Worm (Caenorhabditis elegans) whole organism, L3 larva: ENCODE measurements around the gene F18E9.7.

ENCODE experiments used
- R02D3.7 ChIP-seq: fragments of 150-350 bp; optimal IDR thresholded peaks from 2 replicates; lab custom pipeline; 2014; ENCODE audit warnings: missing biosample characterization, missing genetic modification characterization
- aly-2 ChIP-seq: fragments of 150-350 bp; optimal IDR thresholded peaks from 2 replicates; lab custom pipeline; 2014; ENCODE audit warnings: missing biosample characterization, missing genetic modification characterization
- ama-1 ChIP-seq: fragments of 150-350 bp; optimal IDR thresholded peaks from 2 replicates; lab custom pipeline; 2018
- ceh-16 ChIP-seq: sonication (generic microtip); optimal IDR thresholded peaks from 2 replicates; lab custom pipeline; 2017; ENCODE audit warnings: missing biosample characterization, missing genetic modification characterization
- ceh-82 ChIP-seq: fragments of 150-350 bp; optimal IDR thresholded peaks from 2 replicates; lab custom pipeline; 2014; ENCODE audit warnings: missing biosample characterization, missing genetic modification characterization
- daf-12 ChIP-seq: fragments of 150-350 bp; optimal IDR thresholded peaks from 2 replicates; lab custom pipeline; 2014; ENCODE audit warnings: missing biosample characterization, missing genetic modification reagents, missing genetic modification characterization
- egl-27 ChIP-seq: sonication (generic microtip); optimal IDR thresholded peaks from 4 replicates; lab custom pipeline; 2017; ENCODE audit warnings: missing biosample characterization, missing genetic modification reagents, missing genetic modification characterization
- egl-5 ChIP-seq: fragments of 150-350 bp; optimal IDR thresholded peaks from 2 replicates; lab custom pipeline; 2017; ENCODE audit warnings: missing biosample characterization, missing genetic modification reagents, missing genetic modification characterization, inconsistent platforms
- elt-1 ChIP-seq: fragments of 150-350 bp; optimal IDR thresholded peaks from 2 replicates; lab custom pipeline; 2014; ENCODE audit warnings: missing biosample characterization, missing genetic modification characterization
- elt-2 ChIP-seq: sonication (generic microtip); optimal IDR thresholded peaks from 2 replicates; lab custom pipeline; 2016; ENCODE audit warnings: missing genetic modification reagents, mild to moderate bottlenecking, missing genetic modification characterization, missing compliant biosample characterization
- elt-3 ChIP-seq, 3 experiments: fragments of 150-350 bp in 1 of 3; sonication (generic microtip) in 2 of 3; optimal IDR thresholded peaks; 2 replicates in 2 of 3; 4 replicates in 1 of 3; lab custom pipeline; 2014 to 2017; ENCODE audit warnings: missing biosample characterization in 3 of 3, missing genetic modification characterization in 3 of 3
- eor-1 ChIP-seq, 2 experiments: fragments of 150-350 bp; optimal IDR thresholded peaks; 2 replicates each; lab custom pipeline; 2014 to 2018; ENCODE audit warnings: missing biosample characterization in 2 of 2, missing genetic modification characterization in 2 of 2
- fkh-2 ChIP-seq: fragments of 150-350 bp; optimal IDR thresholded peaks from 2 replicates; lab custom pipeline; 2014; ENCODE audit warnings: missing biosample characterization, missing genetic modification reagents, missing genetic modification characterization
- fos-1 ChIP-seq: fragments of 150-350 bp; optimal IDR thresholded peaks from 2 replicates; lab custom pipeline; 2014; ENCODE audit warnings: missing biosample characterization, missing genetic modification characterization
- hmg-11 ChIP-seq: sonication (generic microtip); optimal IDR thresholded peaks from 2 replicates; lab custom pipeline; 2016; ENCODE audit warnings: missing genetic modification characterization, missing compliant biosample characterization
- jun-1 ChIP-seq: fragments of 150-350 bp; optimal IDR thresholded peaks from 2 replicates; lab custom pipeline; 2014; ENCODE audit warnings: missing biosample characterization, missing genetic modification reagents, missing genetic modification characterization
- lin-15B ChIP-seq: fragments of 150-350 bp; optimal IDR thresholded peaks from 2 replicates; lab custom pipeline; 2014; ENCODE audit warnings: missing biosample characterization, missing genetic modification characterization
- lin-39 ChIP-seq: fragments of 150-350 bp; optimal IDR thresholded peaks from 2 replicates; lab custom pipeline; 2018; ENCODE audit warnings: missing biosample characterization, missing genetic modification reagents, missing genetic modification characterization
- lsy-12 ChIP-seq: sonication (generic microtip); optimal IDR thresholded peaks from 2 replicates; lab custom pipeline; 2016; ENCODE audit warnings: mild to moderate bottlenecking, missing genetic modification characterization, missing compliant biosample characterization
- nfya-1 ChIP-seq: sonication (generic microtip); optimal IDR thresholded peaks from 2 replicates; lab custom pipeline; 2017; ENCODE audit warnings: missing genetic modification characterization, mild to moderate bottlenecking, missing compliant biosample characterization, antibody characterized with exemption, moderate library complexity; ENCODE audit not compliant: insufficient read depth
- nhr-11 ChIP-seq: fragments of 150-350 bp; optimal IDR thresholded peaks from 2 replicates; lab custom pipeline; 2014; ENCODE audit warnings: missing biosample characterization, missing genetic modification characterization
- nhr-12 ChIP-seq: fragments of 150-350 bp; optimal IDR thresholded peaks from 2 replicates; lab custom pipeline; 2014; ENCODE audit warnings: missing biosample characterization, missing genetic modification characterization
- nhr-25 ChIP-seq: sonication (generic microtip); optimal IDR thresholded peaks from 2 replicates; lab custom pipeline; 2017; ENCODE audit warnings: missing biosample characterization, missing genetic modification characterization
- nhr-28 ChIP-seq: fragments of 150-350 bp; optimal IDR thresholded peaks from 2 replicates; lab custom pipeline; 2014; ENCODE audit warnings: missing biosample characterization, missing genetic modification characterization
- nhr-43 ChIP-seq: sonication (generic microtip); optimal IDR thresholded peaks from 2 replicates; lab custom pipeline; 2016; ENCODE audit warnings: mild to moderate bottlenecking, missing genetic modification characterization, missing compliant biosample characterization; ENCODE audit not compliant: poor library complexity, severe bottlenecking
- nhr-67 ChIP-seq: fragments of 150-350 bp; optimal IDR thresholded peaks from 2 replicates; lab custom pipeline; 2014; ENCODE audit warnings: missing biosample characterization, missing genetic modification characterization
- nhr-76 ChIP-seq: fragments of 150-350 bp; sonication (generic microtip); optimal IDR thresholded peaks from 5 replicates; lab custom pipeline; 2014; ENCODE audit warnings: missing biosample characterization, missing genetic modification characterization
- nhr-77 ChIP-seq: fragments of 150-350 bp; optimal IDR thresholded peaks from 2 replicates; lab custom pipeline; 2014; ENCODE audit warnings: missing biosample characterization, missing genetic modification characterization
- pha-4 ChIP-seq: fragments of 150-350 bp; optimal IDR thresholded peaks from 2 replicates; lab custom pipeline; 2014; ENCODE audit warnings: missing biosample characterization, missing genetic modification reagents, missing genetic modification characterization
- pqm-1 ChIP-seq: fragments of 150-350 bp; optimal IDR thresholded peaks from 2 replicates; lab custom pipeline; 2017; ENCODE audit warnings: missing biosample characterization, missing genetic modification characterization, inconsistent platforms
- skn-1 ChIP-seq: fragments of 150-350 bp; optimal IDR thresholded peaks from 2 replicates; lab custom pipeline; 2014; ENCODE audit warnings: missing biosample characterization, missing genetic modification characterization
- snpc-4 ChIP-seq: fragments of 150-350 bp; optimal IDR thresholded peaks from 2 replicates; lab custom pipeline; 2014; ENCODE audit warnings: missing biosample characterization, missing genetic modification characterization
- tbx-2 ChIP-seq: sonication (generic microtip); optimal IDR thresholded peaks from 2 replicates; lab custom pipeline; 2016; ENCODE audit warnings: mild to moderate bottlenecking, missing genetic modification characterization, missing compliant biosample characterization
- unc-39 ChIP-seq: sonication (generic microtip); optimal IDR thresholded peaks from 4 replicates; lab custom pipeline; 2017; ENCODE audit warnings: missing biosample characterization, missing genetic modification characterization
- unc-62 ChIP-seq: fragments of 150-350 bp; sonication (generic microtip); optimal IDR thresholded peaks from 4 replicates; lab custom pipeline; 2014; ENCODE audit warnings: missing biosample characterization, missing genetic modification reagents, missing genetic modification characterization
- zag-1 ChIP-seq: fragments of 150-350 bp; optimal IDR thresholded peaks from 2 replicates; lab custom pipeline; 2014; ENCODE audit warnings: missing biosample characterization, missing genetic modification characterization
- ztf-4 ChIP-seq: fragments of 150-350 bp; optimal IDR thresholded peaks from 2 replicates; lab custom pipeline; 2014; ENCODE audit warnings: missing biosample characterization, missing genetic modification characterization

F18E9.7 gene

DNA sequence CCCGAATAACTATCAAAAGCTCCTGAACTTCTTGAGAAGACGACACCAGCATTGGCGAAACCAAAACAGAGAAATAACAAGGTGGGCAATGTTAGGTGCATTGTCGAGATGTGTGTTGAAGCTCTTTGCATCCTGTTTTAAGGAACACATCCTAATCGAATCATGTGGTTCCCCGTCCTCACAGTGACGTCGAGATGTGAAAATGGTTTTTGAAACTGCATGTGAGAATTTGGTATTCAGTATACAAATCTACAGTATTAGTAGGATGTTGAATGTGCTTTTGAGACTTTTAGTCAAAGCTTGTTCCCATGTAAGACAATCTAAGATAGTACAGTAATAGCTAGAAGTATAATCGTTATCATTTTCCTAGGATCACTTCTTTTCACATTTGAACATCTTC is at the start of gene F18E9.7:
TSS of gene F18E9.7 (minus strand) at position 101 of the 400 bp plus-strand sequence.
- TF ChIP-seq elt-1 (tag; lab: Kevin White, UChicago) (no peak), unc-39 (tag; lab: Kevin White, UChicago) (no peak), daf-12 (tag; lab: Kevin White, UChicago) (no peak), pha-4 (no peak)

DNA sequence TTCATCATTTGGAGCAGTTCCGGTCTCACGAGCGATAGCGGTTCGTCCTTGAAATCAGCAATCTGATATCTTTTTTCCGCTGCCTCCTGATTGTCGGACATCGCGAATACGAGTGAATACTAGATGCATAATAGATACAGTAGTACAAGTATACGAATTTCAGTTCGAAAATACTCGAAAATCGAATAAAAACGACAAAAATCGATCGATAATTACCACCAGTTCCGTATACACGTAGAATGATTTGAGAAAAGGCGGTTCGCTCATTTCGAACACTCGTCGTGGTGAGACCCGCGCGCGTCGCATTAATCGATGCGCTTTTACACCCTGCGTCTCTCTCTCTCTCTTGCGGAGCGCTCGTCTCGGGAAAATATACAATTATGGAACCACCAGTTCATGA is 49.5 kb upstream of the F18E9.7 start, which contains the start of gene F12D9.2:
TSS of gene F12D9.2 (minus strand) at position 101 of the 400 bp plus-strand sequence.
- TF ChIP-seq ceh-82 (tag; lab: Kevin White, UChicago), result no peak
- no peak for TF ChIP-seq ceh-16 (tag; lab: Kevin White, UChicago)
- TF ChIP-seq fos-1, result no peak
- TF ChIP-seq nhr-28 (tag; lab: Kevin White, UChicago), result no peak
- no peak for TF ChIP-seq lsy-12 (tag; lab: Kevin White, UChicago)
- no peak for TF ChIP-seq unc-62 (GFP tag; lab: Kevin White, UChicago)
- TF ChIP-seq R02D3.7, result no peak
- no peak for TF ChIP-seq eor-1 (tag; optimal IDR thresholded peaks at IDR 0.05; lab: Kevin White, UChicago)
- no peak for TF ChIP-seq snpc-4 (tag; lab: Kevin White, UChicago)
- TF ChIP-seq aly-2 (tag; lab: Kevin White, UChicago), result no peak
- TF ChIP-seq pqm-1 (tag; lab: Kevin White, UChicago), result no peak
- TF ChIP-seq ztf-4 (tag; lab: Kevin White, UChicago), result no peak
- no peak for TF ChIP-seq tbx-2 (tag; lab: Kevin White, UChicago)
- no peak for TF ChIP-seq nfya-1
- no peak for TF ChIP-seq zag-1 (tag; lab: Kevin White, UChicago)

ce11 chrX:8646287-8646686 is 48.7 kb upstream of the F18E9.7 start:
- TF ChIP-seq hmg-11 (tag; lab: Kevin White, UChicago), result peak; percentile 70
- no peak for TF ChIP-seq ama-1 (lab: Kevin White, UChicago)
- no peak for TF ChIP-seq nhr-77
- no peak for TF ChIP-seq unc-62 (GFP tag; lab: Kevin White, UChicago)
- TF ChIP-seq tbx-2 (tag; lab: Kevin White, UChicago), result peak; percentile 4
- TF ChIP-seq nhr-12 (tag; lab: Kevin White, UChicago), result no peak
- peak; percentile 37 for TF ChIP-seq pha-4
- TF ChIP-seq jun-1 (tag; lab: Kevin White, UChicago), result peak; percentile 1
- no peak for TF ChIP-seq lin-39 (tag; lab: Kevin White, UChicago)
- no peak for TF ChIP-seq egl-27 (tag; lab: Kevin White, UChicago)
- no peak for TF ChIP-seq pqm-1 (tag; lab: Kevin White, UChicago)
- no peak for TF ChIP-seq lin-15B (tag; lab: Kevin White, UChicago)
- no peak for TF ChIP-seq R02D3.7
- no peak for TF ChIP-seq elt-1 (tag; lab: Kevin White, UChicago)
- peak; percentile 32 for TF ChIP-seq elt-2
- peak; percentile 51 for TF ChIP-seq nhr-43 (tag; lab: Kevin White, UChicago)
- TF ChIP-seq elt-3 (tag; optimal IDR thresholded peaks at IDR 0.05; lab: Kevin White, UChicago), result no peak
- peak; percentile 30 for TF ChIP-seq nfya-1
- TF ChIP-seq, all 47 proteins: peak for 7

DNA sequence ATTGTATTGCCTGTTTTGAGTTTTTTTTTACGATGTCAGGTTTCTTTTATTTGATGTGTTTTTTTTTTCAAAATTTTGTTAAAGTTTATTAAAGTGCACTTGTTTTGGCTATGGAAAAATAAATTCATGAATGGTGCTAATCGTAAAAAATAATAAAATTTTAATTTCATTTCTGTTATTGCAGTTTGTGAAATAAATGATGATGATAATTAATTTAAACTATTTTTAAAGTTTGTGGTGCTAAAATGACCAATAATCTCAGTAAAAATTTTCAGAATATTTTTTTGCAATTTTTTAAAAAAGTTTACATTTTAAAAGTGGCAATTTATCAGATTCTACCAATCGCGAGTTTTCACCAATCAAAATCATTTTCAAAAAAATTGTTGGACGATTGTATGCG is 46.3 kb upstream of the F18E9.7 start, which contains the start of gene stg-2:
TSS of gene stg-2 (minus strand) at position 101 of the 400 bp plus-strand sequence.
- TF ChIP-seq nhr-67 (tag; lab: Kevin White, UChicago) (no peak), skn-1 (tag; lab: Kevin White, UChicago) (no peak), ztf-4 (tag; lab: Kevin White, UChicago) (no peak)

DNA sequence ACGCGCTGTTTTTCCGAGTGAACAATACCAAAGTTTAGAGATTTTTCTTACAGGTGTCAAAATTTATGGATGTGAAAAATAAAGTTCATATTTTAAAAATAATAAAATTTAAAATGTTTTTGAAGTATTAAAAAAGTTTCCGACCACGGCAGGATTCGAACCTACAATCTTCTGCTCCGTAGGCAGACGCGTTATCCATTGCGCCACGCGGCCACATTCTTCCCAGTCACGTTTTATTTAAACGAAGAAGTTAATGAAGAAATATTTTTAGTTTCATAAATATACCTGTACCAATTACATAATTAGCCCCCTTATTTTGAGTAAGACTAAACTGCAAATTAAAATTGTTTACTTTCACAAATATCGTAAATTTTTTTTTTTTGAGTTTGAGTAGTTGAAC is 43.1 kb upstream of the F18E9.7 start:
- TF ChIP-seq fos-1 (no peak), nhr-43 (tag; lab: Kevin White, UChicago) (peak; percentile 49), elt-2 (peak; percentile 16)

DNA sequence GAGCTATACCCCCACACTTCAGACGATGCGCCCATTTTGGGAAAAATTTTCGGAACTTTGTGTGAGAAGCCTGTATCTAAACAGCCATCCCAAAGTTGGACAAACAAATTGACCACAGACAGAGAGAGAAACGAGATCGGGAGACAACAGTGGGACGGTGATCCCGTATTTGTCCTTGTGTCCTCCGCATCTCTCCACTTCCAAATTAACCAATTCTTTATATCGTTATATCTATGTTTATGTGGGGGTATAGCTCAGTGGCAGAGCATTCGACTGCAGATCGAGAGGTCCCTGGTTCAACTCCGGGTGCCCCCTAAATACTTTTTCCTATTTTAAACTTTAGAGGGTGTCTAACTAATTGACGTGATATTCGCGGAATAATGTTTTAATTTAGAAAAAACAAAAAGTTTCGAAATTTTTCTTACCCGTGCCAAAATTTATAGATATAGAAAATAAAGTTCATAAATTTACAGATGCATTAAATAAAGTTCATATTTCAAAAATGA is 41.2 kb upstream of the F18E9.7 start:
- TF ChIP-seq nhr-76, result no peak
- TF ChIP-seq ceh-16 (tag; lab: Kevin White, UChicago), result no peak
- TF ChIP-seq zag-1 (tag; lab: Kevin White, UChicago), result no peak
- no peak for TF ChIP-seq ceh-82 (tag; lab: Kevin White, UChicago)
- TF ChIP-seq snpc-4 (tag; lab: Kevin White, UChicago), result no peak
- TF ChIP-seq lsy-12 (tag; lab: Kevin White, UChicago), result peak; percentile 10
- no peak for TF ChIP-seq tbx-2 (tag; lab: Kevin White, UChicago)
- TF ChIP-seq nhr-25, result peak; percentile 12
- no peak for TF ChIP-seq lin-15B (tag; lab: Kevin White, UChicago)
- no peak for TF ChIP-seq fos-1
- no peak for TF ChIP-seq nhr-77
- TF ChIP-seq egl-5 (tag; lab: Kevin White, UChicago), result no peak
- TF ChIP-seq hmg-11 (tag; lab: Kevin White, UChicago), result no peak
- TF ChIP-seq eor-1 (tag; optimal IDR thresholded peaks at IDR 0.05; lab: Kevin White, UChicago), result no peak
- no peak for TF ChIP-seq egl-27 (tag; lab: Kevin White, UChicago)
- TF ChIP-seq nhr-11, result no peak
- no peak for TF ChIP-seq nhr-28 (tag; lab: Kevin White, UChicago)
- peak; percentile 45 for TF ChIP-seq nhr-43 (tag; lab: Kevin White, UChicago)
- no peak for TF ChIP-seq fkh-2 (tag; lab: Kevin White, UChicago)
- TF ChIP-seq ztf-4 (tag; lab: Kevin White, UChicago), result no peak
- no peak for TF ChIP-seq lin-39 (tag; lab: Kevin White, UChicago)
- TF ChIP-seq, all 47 proteins: peak for 3
